Fruit fly (Drosophila melanogaster) whole organism, embryonic: ENCODE measurements around the gene Nepl3.

Experiments used
- Six4 ChIP-seq: fragments of 200-800 bp; sonication (Bioruptor generic); optimal IDR thresholded peaks from 2 replicates; lab custom pipeline; 2016; ENCODE audit warnings: missing biosample characterization, missing genetic modification characterization
- hbn ChIP-seq: fragments of 200-800 bp; sonication (Bioruptor generic); IDR thresholded peaks from 2 replicates; pipeline ENCODE4 v1.3.6; 2022; ENCODE audit warnings: missing biosample characterization, missing genetic modification characterization; ENCODE audit not compliant: partially characterized antibody

DNA sequence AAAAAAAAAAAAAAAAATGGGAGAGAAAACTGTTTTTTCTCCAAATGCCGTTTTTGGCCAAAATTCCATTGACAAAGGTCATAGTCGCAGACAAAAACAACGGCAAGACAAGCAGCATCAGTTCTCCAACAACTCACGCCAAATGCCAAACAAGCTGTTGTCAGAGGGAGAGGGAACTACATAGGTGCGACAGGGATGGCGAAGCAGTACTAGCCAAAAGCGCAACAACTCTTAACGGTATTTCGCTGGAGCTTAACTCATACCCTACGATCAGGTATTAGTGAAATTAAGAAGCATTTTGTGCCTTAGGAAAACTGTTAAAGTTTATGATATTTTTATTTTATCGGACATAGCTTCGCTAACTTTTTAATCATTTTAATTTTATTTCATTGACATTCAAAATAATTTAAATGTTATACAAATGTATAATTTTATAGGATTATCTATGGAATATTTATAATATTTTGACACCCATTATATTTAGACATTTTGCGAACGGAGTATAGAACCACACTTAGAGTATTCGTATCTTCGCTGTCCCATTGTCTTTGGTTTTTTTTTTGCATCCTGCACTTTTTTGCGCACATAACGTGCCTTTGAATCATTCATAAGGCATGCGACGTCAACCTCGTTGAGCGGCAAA is 22.3 kb upstream of the Nepl3 start:
- TF ChIP-seq Six4 (no peak), hbn (GFP tag; lab: Robert Waterston, UW) (no peak)
